Fruit fly (Drosophila melanogaster) whole organism, embryonic: Measurements from ENCODE around the gene CG44837.
A peak's percentile ranks its signal among the peaks of the same experiment; 100 is the strongest.

Experiments
- BEAF-32 ChIP-seq: fragments of 200-800 bp; sonication (Bioruptor generic); optimal IDR thresholded peaks from 3 replicates; lab custom pipeline; 2017; ENCODE audit warnings: missing biosample characterization, missing genetic modification characterization, mild to moderate bottlenecking, moderate library complexity, missing genetic modification reagents
- Bteb2 ChIP-seq: fragments of 200-800 bp; sonication (Bioruptor generic); optimal IDR thresholded peaks from 2 replicates; lab custom pipeline; 2016; ENCODE audit warnings: missing biosample characterization, missing genetic modification characterization
- CG11504 ChIP-seq: fragments of 200-800 bp; sonication (Bioruptor generic); optimal IDR thresholded peaks from 3 replicates; lab custom pipeline; 2019; ENCODE audit warnings: missing biosample characterization, mild to moderate bottlenecking, missing genetic modification characterization, moderate library complexity
- CG11695 ChIP-seq: fragments of 200-800 bp; sonication (Bioruptor generic); IDR thresholded peaks from 3 replicates; pipeline ENCODE4 v1.3.6; 2022; ENCODE audit warnings: missing biosample characterization, missing genetic modification characterization
- CG12391 ChIP-seq: fragments of 200-800 bp; sonication (Bioruptor generic); optimal IDR thresholded peaks from 3 replicates; lab custom pipeline; 2018; ENCODE audit warnings: missing biosample characterization, mild to moderate bottlenecking, missing genetic modification characterization, moderate library complexity
- CG12659 ChIP-seq: fragments of 200-800 bp; sonication (Bioruptor generic); optimal IDR thresholded peaks from 3 replicates; lab custom pipeline; 2017; ENCODE audit warnings: mild to moderate bottlenecking, missing biosample characterization, missing genetic modification reagents, missing genetic modification characterization
- CG14050 ChIP-seq: fragments of 200-800 bp; sonication (Bioruptor generic); IDR thresholded peaks from 3 replicates; pipeline ENCODE4 v1.3.6; 2022; ENCODE audit warnings: missing biosample characterization, missing genetic modification characterization
- CG14860 ChIP-seq: fragments of 200-800 bp; sonication (Bioruptor generic); IDR thresholded peaks from 3 replicates; pipeline ENCODE4 v1.3.6; 2022; ENCODE audit warnings: missing biosample characterization, missing genetic modification characterization; ENCODE audit not compliant: partially characterized antibody
- CG15073 ChIP-seq: fragments of 200-800 bp; sonication (Bioruptor generic); optimal IDR thresholded peaks from 2 replicates; lab custom pipeline; 2016; ENCODE audit warnings: missing biosample characterization, missing genetic modification characterization
- CG1602 ChIP-seq: fragments of 200-800 bp; sonication (Bioruptor generic); optimal IDR thresholded peaks from 3 replicates; lab custom pipeline; 2016; ENCODE audit warnings: missing biosample characterization, missing genetic modification characterization
- CG17328 ChIP-seq: fragments of 200-800 bp; sonication (Bioruptor generic); IDR thresholded peaks from 2 replicates; pipeline ENCODE4 v1.3.6; 2022; ENCODE audit warnings: missing biosample characterization, missing genetic modification characterization
- CG17359 ChIP-seq: fragments of 200-800 bp; sonication (Bioruptor generic); optimal IDR thresholded peaks from 3 replicates; lab custom pipeline; 2018; ENCODE audit warnings: missing biosample characterization, mild to moderate bottlenecking, missing genetic modification characterization, moderate library complexity
- CG17361 ChIP-seq: fragments of 200-800 bp; sonication (Bioruptor generic); IDR thresholded peaks from 3 replicates; pipeline ENCODE4 v1.3.6; 2022; ENCODE audit warnings: missing biosample characterization, missing genetic modification characterization
- CG17568 ChIP-seq: fragments of 200-800 bp; sonication (Bioruptor generic); optimal IDR thresholded peaks from 2 replicates; lab custom pipeline; 2018; ENCODE audit warnings: missing biosample characterization, mild to moderate bottlenecking, missing genetic modification characterization, moderate library complexity
- CG18619 ChIP-seq: fragments of 200-800 bp; sonication (Bioruptor generic); optimal IDR thresholded peaks from 3 replicates; lab custom pipeline; 2017; ENCODE audit warnings: missing biosample characterization, mild to moderate bottlenecking, missing genetic modification characterization
- CG31441 ChIP-seq: fragments of 200-800 bp; sonication (Bioruptor generic); IDR thresholded peaks from 2 replicates; pipeline ENCODE4 v1.3.6; 2022; ENCODE audit warnings: missing biosample characterization, missing genetic modification characterization
- CG32772 ChIP-seq: fragments of 200-800 bp; sonication (Bioruptor generic); IDR thresholded peaks from 2 replicates; pipeline ENCODE4 v1.3.6; 2022; ENCODE audit warnings: missing biosample characterization, missing genetic modification characterization
- CG34376 ChIP-seq: fragments of 200-800 bp; sonication (Bioruptor generic); optimal IDR thresholded peaks from 2 replicates; lab custom pipeline; 2018; ENCODE audit warnings: missing biosample characterization, mild to moderate bottlenecking, missing genetic modification characterization
- CG3726 ChIP-seq: fragments of 200-800 bp; sonication (Bioruptor generic); IDR thresholded peaks from 3 replicates; pipeline ENCODE4, ENCODE4 v1.3.6; 2022; ENCODE audit warnings: missing biosample characterization, missing genetic modification characterization
- CG4282 ChIP-seq: fragments of 200-800 bp; sonication (Bioruptor generic); optimal IDR thresholded peaks from 2 replicates; lab custom pipeline; 2016; ENCODE audit warnings: missing biosample characterization, missing genetic modification characterization
- CG4424 ChIP-seq: fragments of 200-800 bp; sonication (Bioruptor generic); optimal IDR thresholded peaks from 3 replicates; lab custom pipeline; 2016; ENCODE audit warnings: missing biosample characterization, missing genetic modification characterization
- CG4707 ChIP-seq: fragments of 200-800 bp; sonication (Bioruptor generic); optimal IDR thresholded peaks from 2 replicates; lab custom pipeline; 2018; ENCODE audit warnings: missing biosample characterization, mild to moderate bottlenecking, missing genetic modification characterization, moderate library complexity
- CG9876 ChIP-seq: fragments of 200-800 bp; sonication (Bioruptor generic); optimal IDR thresholded peaks from 2 replicates; lab custom pipeline; 2016; ENCODE audit warnings: missing biosample characterization, missing genetic modification characterization
- Doc2 ChIP-seq: fragments of 200-800 bp; sonication (Bioruptor generic); IDR thresholded peaks from 2 replicates; pipeline ENCODE4 v1.3.6; 2022; ENCODE audit warnings: missing biosample characterization, missing genetic modification characterization
- Dp ChIP-seq: fragments of 200-800 bp; sonication (Bioruptor generic); optimal IDR thresholded peaks from 2 replicates; lab custom pipeline; 2018; ENCODE audit warnings: missing biosample characterization, mild to moderate bottlenecking, missing genetic modification characterization, moderate library complexity
- Fer1 ChIP-seq: fragments of 200-800 bp; sonication (Bioruptor generic); optimal IDR thresholded peaks from 2 replicates; lab custom pipeline; 2017; ENCODE audit warnings: missing biosample characterization, mild to moderate bottlenecking, missing genetic modification characterization
- Hand ChIP-seq: fragments of 200-800 bp; sonication (Bioruptor generic); optimal IDR thresholded peaks from 2 replicates; lab custom pipeline; 2017; ENCODE audit warnings: mild to moderate bottlenecking, missing biosample characterization, missing genetic modification reagents, missing genetic modification characterization
- Hr51 ChIP-seq, 2 experiments: fragments of 200-800 bp; sonication (Bioruptor generic); optimal IDR thresholded peaks; 2 replicates in 1 of 2; 3 replicates in 1 of 2; lab custom pipeline; 2016 to 2018; ENCODE audit warnings: missing biosample characterization in 2 of 2, missing genetic modification characterization in 2 of 2, mild to moderate bottlenecking in 1 of 2, moderate library complexity in 1 of 2
- Hsf ChIP-seq: fragments of 200-800 bp; sonication (Bioruptor generic); optimal IDR thresholded peaks from 3 replicates; lab custom pipeline; 2016; ENCODE audit warnings: missing biosample characterization, missing genetic modification characterization
- Max ChIP-seq: fragments of 200-800 bp; sonication (Bioruptor generic); optimal IDR thresholded peaks from 2 replicates; lab custom pipeline; 2016; ENCODE audit warnings: missing biosample characterization, mild to moderate bottlenecking, missing genetic modification characterization
- Med ChIP-seq: fragments of 200-800 bp; sonication (Bioruptor generic); peaks from one replicate; lab custom pipeline; 2016; ENCODE audit warnings: missing biosample characterization, missing genetic modification characterization, mild to moderate bottlenecking, inconsistent platforms, moderate library complexity
- Poxn ChIP-seq: fragments of 200-800 bp; sonication (Bioruptor generic); IDR thresholded peaks from 2 replicates; pipeline ENCODE4 v1.3.6; 2022; ENCODE audit warnings: missing biosample characterization, missing genetic modification characterization
- Ravus ChIP-seq: fragments of 200-800 bp; sonication (Bioruptor generic); IDR thresholded peaks from 2 replicates; pipeline ENCODE4 v1.3.6; 2022; ENCODE audit warnings: missing biosample characterization, missing genetic modification characterization
- Taf1 ChIP-seq: fragments of 200-800 bp; sonication (Bioruptor generic); IDR thresholded peaks from 2 replicates; pipeline ENCODE4 v1.3.6; 2022; ENCODE audit warnings: missing biosample characterization, missing genetic modification characterization
- ase ChIP-seq: fragments of 200-800 bp; sonication (Bioruptor generic); IDR thresholded peaks from 3 replicates; pipeline ENCODE4 v1.3.6; 2022; ENCODE audit warnings: missing biosample characterization, missing genetic modification characterization
- bigmax ChIP-seq: fragments of 200-800 bp; sonication (Bioruptor generic); optimal IDR thresholded peaks from 2 replicates; lab custom pipeline; 2018; ENCODE audit warnings: missing biosample characterization, mild to moderate bottlenecking, missing genetic modification characterization
- cato ChIP-seq: fragments of 200-800 bp; sonication (Bioruptor generic); optimal IDR thresholded peaks from 2 replicates; lab custom pipeline; 2016; ENCODE audit warnings: missing biosample characterization, missing genetic modification characterization, borderline replicate concordance
- ci ChIP-seq: fragments of 200-800 bp; sonication (Bioruptor generic); IDR thresholded peaks from 3 replicates; pipeline ENCODE4 v1.3.6; 2022; ENCODE audit warnings: missing biosample characterization, missing genetic modification characterization
- dati ChIP-seq: fragments of 200-800 bp; sonication (Bioruptor generic); IDR thresholded peaks from 2 replicates; pipeline ENCODE4 v1.3.6; 2022; ENCODE audit warnings: missing biosample characterization, missing genetic modification characterization
- exex ChIP-seq: fragments of 200-800 bp; sonication (Bioruptor generic); optimal IDR thresholded peaks from 4 replicates; lab custom pipeline; 2018; ENCODE audit warnings: missing biosample characterization, mild to moderate bottlenecking, missing genetic modification characterization, moderate library complexity
- fu2 ChIP-seq: fragments of 200-800 bp; sonication (Bioruptor generic); optimal IDR thresholded peaks from 2 replicates; lab custom pipeline; 2016; ENCODE audit warnings: missing biosample characterization, missing genetic modification characterization
- jing ChIP-seq: fragments of 200-800 bp; sonication (Bioruptor generic); optimal IDR thresholded peaks from 2 replicates; lab custom pipeline; 2018; ENCODE audit warnings: missing biosample characterization, mild to moderate bottlenecking, missing genetic modification characterization
- jumu ChIP-seq: fragments of 200-800 bp; sonication (Bioruptor generic); optimal IDR thresholded peaks from 3 replicates; lab custom pipeline; 2016; ENCODE audit warnings: missing biosample characterization, missing genetic modification characterization
- lmd ChIP-seq: fragments of 200-800 bp; sonication (Bioruptor generic); IDR thresholded peaks from 2 replicates; pipeline ENCODE4 v1.3.6; 2022; ENCODE audit warnings: missing biosample characterization, missing genetic modification characterization
- nau ChIP-seq: fragments of 200-800 bp; sonication (Bioruptor generic); optimal IDR thresholded peaks from 3 replicates; lab custom pipeline; 2017; ENCODE audit warnings: missing biosample characterization, mild to moderate bottlenecking, missing genetic modification characterization, missing genetic modification reagents
- phol ChIP-seq: fragments of 200-800 bp; sonication (Bioruptor generic); optimal IDR thresholded peaks from 3 replicates; lab custom pipeline; 2018; ENCODE audit warnings: missing biosample characterization, mild to moderate bottlenecking, missing genetic modification characterization, moderate library complexity
- psq ChIP-seq: fragments of 200-800 bp; sonication (Bioruptor generic); optimal IDR thresholded peaks from 2 replicates; lab custom pipeline; 2017; ENCODE audit warnings: missing biosample characterization, missing genetic modification characterization
- sug ChIP-seq: fragments of 200-800 bp; optimal IDR thresholded peaks from 2 replicates; lab custom pipeline; 2019; ENCODE audit warnings: missing biosample characterization, mild to moderate bottlenecking, missing genetic modification characterization, moderate library complexity
- tap ChIP-seq: fragments of 200-800 bp; optimal IDR thresholded peaks from 3 replicates; lab custom pipeline; 2019; ENCODE audit warnings: missing biosample characterization, mild to moderate bottlenecking, missing genetic modification characterization, moderate library complexity

CG44837 gene

DNA sequence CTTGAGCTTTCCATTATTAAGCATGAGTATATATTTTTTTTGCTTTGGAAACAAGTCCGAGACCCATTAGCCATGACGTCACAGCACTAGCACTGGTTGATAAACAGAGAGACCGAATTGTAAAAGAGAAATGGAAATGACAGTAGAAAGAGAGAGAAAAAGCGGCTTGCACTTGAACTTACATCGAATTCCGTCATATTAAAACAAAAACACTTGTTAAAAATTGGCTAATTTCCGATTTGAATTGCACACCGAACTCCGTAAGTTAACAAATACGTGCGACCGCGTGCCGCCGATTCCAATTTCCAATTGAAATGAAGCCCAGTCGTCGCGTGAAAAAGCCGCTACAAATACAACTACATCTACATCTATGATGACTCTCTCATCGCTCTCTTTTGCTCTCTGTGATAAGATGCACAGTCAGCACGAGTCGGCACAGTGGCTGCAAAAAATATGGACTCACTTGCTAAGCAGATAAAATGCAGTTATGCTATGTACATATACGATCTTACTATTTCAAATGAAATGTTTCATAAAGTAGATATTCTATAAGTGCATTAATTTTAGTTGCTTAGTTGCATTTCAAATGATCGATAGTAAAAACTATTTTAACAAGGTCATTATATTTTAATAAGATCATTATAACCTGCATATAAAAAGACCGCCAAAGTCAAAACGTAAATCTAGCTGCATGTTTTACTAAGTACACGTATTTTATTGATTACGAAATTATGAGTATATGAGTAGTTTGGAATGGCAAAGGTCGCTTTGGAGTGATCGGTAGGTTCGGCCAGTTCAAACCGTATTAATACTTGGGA is 118.8 kb downstream of the CG44837 start (continued):
- TF ChIP-seq jing (GFP tag; lab: Kevin White, UChicago) (no peak), fu2 (GFP tag; lab: Kevin White, UChicago) (peak; percentile 1), Taf1 (0 out of 2 replicates have a peak, but pooled peaks have one; percentile 18), dati (GFP tag; lab: Robert Waterston, UW) (no peak), Fer1 (no peak), sug (tag; lab: Kevin White, UChicago) (peak; percentile 51), CG34376 (peak; percentile 68), bigmax (GFP tag; lab: Kevin White, UChicago) (no peak), Dp (GFP tag; lab: Kevin White, UChicago) (no peak), CG3726 (GFP tag; lab: Robert Waterston, UW) (peak; percentile 8; the same call in 1 of the 3 replicates), Poxn (GFP tag; lab: Robert Waterston, UW) (0 out of 2 replicates have a peak, but pooled peaks have one; percentile 19), CG17361 (no peak), jumu (GFP tag; lab: Kevin White, UChicago) (no peak), ci (GFP tag; lab: Robert Waterston, UW) (peak; percentile 65; the same call in 2 of the 3 replicates), CG17359 (tag; lab: Kevin White, UChicago) (peak; percentile 41), CG14050 (GFP tag; lab: Robert Waterston, UW) (no peak), CG17328 (GFP tag; lab: Robert Waterston, UW) (peak; percentile 30; the same call in 1 of the 2 replicates), CG1602 (peak; percentile 11), Hr51 (GFP tag; optimal IDR thresholded peaks at IDR 0.05; lab: Kevin White, UChicago) (no peak), nau (GFP tag; lab: Kevin White, UChicago) (peak; percentile 11), Max (GFP tag; lab: Kevin White, UChicago) (peak; percentile 27), CG12659 (GFP tag; lab: Kevin White, UChicago) (no peak), BEAF-32 (GFP tag; lab: Kevin White, UChicago) (no peak), CG11695 (GFP tag; lab: Robert Waterston, UW) (peak; percentile 53; the same call in 1 of the 3 replicates), tap (tag; lab: Kevin White, UChicago) (no peak), lmd (GFP tag; lab: Robert Waterston, UW) (peak; percentile 16; the same call in 1 of the 2 replicates), Med (GFP tag; lab: Kevin White, UChicago) (peak; percentile 79), psq (GFP tag; lab: Kevin White, UChicago) (no peak), ase (GFP tag; lab: Robert Waterston, UW) (peak; percentile 55; the same call in 1 of the 3 replicates), exex (tag; lab: Kevin White, UChicago) (peak; percentile 91), CG14860 (GFP tag; lab: Robert Waterston, UW) (no peak), CG9876 (GFP tag; lab: Kevin White, UChicago) (no peak), Hand (peak; percentile 25), CG4282 (GFP tag; lab: Kevin White, UChicago) (no peak), CG4424 (GFP tag; lab: Kevin White, UChicago) (no peak), CG31441 (GFP tag; lab: Robert Waterston, UW) (0 out of 2 replicates have a peak, but pooled peaks have one; percentile 12), CG12391 (tag; lab: Kevin White, UChicago) (peak; percentile 51), cato (GFP tag; lab: Kevin White, UChicago) (no peak), Hsf (GFP tag; lab: Kevin White, UChicago) (peak; percentile 41), CG11504 (tag; lab: Kevin White, UChicago) (peak; percentile 70), CG4707 (GFP tag; lab: Kevin White, UChicago) (no peak), CG17568 (no peak), Ravus (no peak), CG15073 (GFP tag; lab: Kevin White, UChicago) (no peak), Bteb2 (GFP tag; lab: Kevin White, UChicago) (peak; percentile 27), Doc2 (GFP tag; lab: Robert Waterston, UW) (no peak), CG18619 (GFP tag; lab: Kevin White, UChicago) (peak; percentile 19), phol (peak; percentile 19), CG32772 (GFP tag; lab: Robert Waterston, UW) (no peak)
